Worm (Caenorhabditis elegans) whole organism, L4 larva: ENCODE data around the gene bath-5.
"Not testable (repeated sequence)": the region's sequence is repeated elsewhere in the genome, so short reads cannot be mapped to it uniquely, and the experiment has no call there.

ENCODE experiments used
- F37D6.2 ChIP-seq: sonication (generic microtip); optimal IDR thresholded peaks from 2 replicates; lab custom pipeline; 2016; ENCODE audit warnings: mild to moderate bottlenecking, missing genetic modification characterization, missing compliant biosample characterization
- ama-1 ChIP-seq: fragments of 150-350 bp; optimal IDR thresholded peaks from 2 replicates; lab custom pipeline; 2014; ENCODE audit warnings: inconsistent platforms, mixed read lengths
- lin-39 ChIP-seq: fragments of 150-350 bp; optimal IDR thresholded peaks from 2 replicates; lab custom pipeline; 2014; ENCODE audit warnings: missing biosample characterization, missing genetic modification reagents, missing genetic modification characterization
- lsy-2 ChIP-seq, 2 experiments: fragments of 150-350 bp in 1 of 2; sonication (generic microtip) in 1 of 2; optimal IDR thresholded peaks; 2 replicates each; lab custom pipeline; 2014 to 2017; ENCODE audit warnings: missing biosample characterization in 2 of 2, missing genetic modification characterization in 2 of 2
- nhr-6 ChIP-seq: fragments of 150-350 bp; optimal IDR thresholded peaks from 2 replicates; lab custom pipeline; 2014; ENCODE audit warnings: missing biosample characterization, missing genetic modification characterization
- pha-4 ChIP-seq, 2 experiments: fragments of 150-350 bp in 1 of 2; fragments of 200-800 bp in 1 of 2; sonication (Bioruptor generic) in 1 of 2; IDR thresholded peaks in 1 of 2; optimal IDR thresholded peaks in 1 of 2; 2 replicates each; pipeline versions ENCODE4 v1.3.6 to Lab custom; 2014 to 2022; ENCODE audit warnings: missing genetic modification characterization in 2 of 2, missing genetic modification reagents in 2 of 2, missing biosample characterization in 1 of 2, missing compliant biosample characterization in 1 of 2
- zag-1 ChIP-seq: fragments of 150-350 bp; optimal IDR thresholded peaks from 2 replicates; lab custom pipeline; 2014; ENCODE audit warnings: missing biosample characterization, missing genetic modification characterization

DNA sequence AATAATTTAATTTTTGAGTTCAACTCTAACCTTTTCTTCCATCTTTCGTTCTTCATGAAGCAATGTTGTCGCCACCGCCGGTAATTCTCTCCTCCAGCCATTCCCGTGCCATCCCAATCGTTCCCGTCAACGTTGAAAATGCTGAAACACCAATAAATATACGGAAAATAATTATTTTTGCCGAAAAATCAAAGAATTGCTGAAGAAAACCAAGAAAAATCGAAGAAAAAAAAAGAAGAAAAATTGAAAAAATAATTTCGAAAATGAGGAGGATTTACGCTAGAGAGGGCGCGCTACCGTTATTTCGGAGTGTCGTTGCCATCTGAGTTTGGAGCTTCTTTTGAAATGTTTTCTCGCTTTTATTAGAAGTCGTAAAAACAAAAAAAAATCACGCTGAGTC is 8.2 kb downstream of the bath-5 start, which contains the start of gene cya-2:
- not testable (repeated sequence) for TF ChIP-seq zag-1 (tag; lab: Kevin White, UChicago); lsy-2 (tag; optimal IDR thresholded peaks at IDR 0.05; lab: Kevin White, UChicago); ama-1 (lab: Kevin White, UChicago); lin-39; F37D6.2; pha-4 (GFP tag; IDR thresholded peaks at IDR 0.05; lab: Robert Waterston, UW); pha-4 (tag; optimal IDR thresholded peaks at IDR 0.05; lab: Kevin White, UChicago); nhr-6 (tag; lab: Kevin White, UChicago)
